Worm (Caenorhabditis elegans) whole organism, L4/young adult: Measurements from ENCODE around the gene Y54G2A.28.

Experiments
- dao-5 ChIP-seq: sonication (generic microtip); optimal IDR thresholded peaks from 2 replicates; lab custom pipeline; 2016; ENCODE audit warnings: missing genotype, missing genetic modification characterization, moderate library complexity, missing compliant biosample characterization
- him-1 ChIP-seq: sonication (generic microtip); optimal IDR thresholded peaks from 2 replicates; lab custom pipeline; 2016; ENCODE audit warnings: missing genotype, missing genetic modification reagents, missing genetic modification characterization, missing compliant biosample characterization

DNA sequence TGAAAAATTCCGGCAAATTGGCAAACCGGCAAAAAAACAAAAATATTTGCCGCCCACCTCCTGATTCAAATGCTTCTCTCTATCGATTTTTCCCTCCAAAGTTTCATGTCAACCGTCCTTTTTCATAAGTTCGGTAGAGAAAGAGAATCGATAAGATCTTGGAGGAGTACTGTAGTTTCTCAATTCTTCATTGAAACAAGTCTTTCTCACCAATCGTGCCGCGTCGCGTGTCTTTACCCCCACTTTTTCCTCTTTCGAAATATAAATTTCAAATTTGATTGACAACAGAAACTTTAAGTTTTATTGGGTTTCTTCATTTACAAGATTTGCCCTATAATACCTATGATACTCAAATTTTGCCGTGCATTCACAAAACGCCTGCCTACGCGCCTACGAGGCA, 6.4 kb upstream of the Y54G2A.28 start:
- no peak for TF ChIP-seq him-1
- no peak for TF ChIP-seq dao-5
